Fruit fly (Drosophila melanogaster) whole organism, embryonic: Measurements from ENCODE around the gene CG13024.

Experiments
- Abd-B ChIP-seq: fragments of 200-800 bp; sonication (Bioruptor generic); optimal IDR thresholded peaks from 2 replicates; lab custom pipeline; 2018; ENCODE audit warnings: missing biosample characterization, mild to moderate bottlenecking, missing genetic modification characterization, moderate library complexity
- Aef1 ChIP-seq: fragments of 200-800 bp; sonication (Bioruptor generic); IDR thresholded peaks from 3 replicates; pipeline ENCODE4 v1.3.6; 2022; ENCODE audit warnings: missing biosample characterization, missing genetic modification characterization
- Atf-2 ChIP-seq: fragments of 200-800 bp; sonication (Bioruptor generic); optimal IDR thresholded peaks from 2 replicates; lab custom pipeline; 2016; ENCODE audit warnings: missing biosample characterization, missing genetic modification characterization
- B-H1 ChIP-seq: fragments of 200-800 bp; sonication (Bioruptor generic); IDR thresholded peaks from 3 replicates; pipeline ENCODE4 v1.3.6; 2022; ENCODE audit warnings: missing biosample characterization, missing genetic modification characterization
- CG11504 ChIP-seq: fragments of 200-800 bp; sonication (Bioruptor generic); optimal IDR thresholded peaks from 3 replicates; lab custom pipeline; 2019; ENCODE audit warnings: missing biosample characterization, mild to moderate bottlenecking, missing genetic modification characterization, moderate library complexity
- CG11723 ChIP-seq: fragments of 200-800 bp; sonication (Bioruptor generic); optimal IDR thresholded peaks from 2 replicates; lab custom pipeline; 2017; ENCODE audit warnings: missing biosample characterization, mild to moderate bottlenecking, missing genetic modification characterization
- CG12071 ChIP-seq: fragments of 200-800 bp; sonication (Bioruptor generic); optimal IDR thresholded peaks from 3 replicates; lab custom pipeline; 2018; ENCODE audit warnings: missing biosample characterization, mild to moderate bottlenecking, missing genetic modification characterization
- CG12769 ChIP-seq: fragments of 200-800 bp; sonication (Bioruptor generic); optimal IDR thresholded peaks from 2 replicates; lab custom pipeline; 2019; ENCODE audit warnings: missing biosample characterization, mild to moderate bottlenecking, missing genetic modification characterization, moderate library complexity
- CG14965 ChIP-seq: fragments of 200-800 bp; sonication (Bioruptor generic); optimal IDR thresholded peaks from 2 replicates; lab custom pipeline; 2016; ENCODE audit warnings: missing biosample characterization, missing genetic modification characterization, borderline replicate concordance
- CG1529 ChIP-seq: fragments of 200-800 bp; sonication (Bioruptor generic); optimal IDR thresholded peaks from 3 replicates; lab custom pipeline; 2018; ENCODE audit warnings: missing biosample characterization, missing genetic modification characterization
- CG1602 ChIP-seq: fragments of 200-800 bp; sonication (Bioruptor generic); optimal IDR thresholded peaks from 3 replicates; lab custom pipeline; 2016; ENCODE audit warnings: missing biosample characterization, missing genetic modification characterization
- CG17912 ChIP-seq: fragments of 200-800 bp; sonication (Bioruptor generic); optimal IDR thresholded peaks from 2 replicates; lab custom pipeline; 2018; ENCODE audit warnings: missing biosample characterization, mild to moderate bottlenecking, missing genetic modification characterization
- CG2199 ChIP-seq: fragments of 200-800 bp; sonication (Bioruptor generic); IDR thresholded peaks from 3 replicates; pipeline ENCODE4 v1.3.6; 2022; ENCODE audit warnings: missing biosample characterization, missing genetic modification characterization
- CG30431 ChIP-seq: fragments of 200-800 bp; sonication (Bioruptor generic); optimal IDR thresholded peaks from 2 replicates; lab custom pipeline; 2017; ENCODE audit warnings: missing biosample characterization, missing genetic modification characterization
- CG31388 ChIP-seq: fragments of 200-800 bp; sonication (Bioruptor generic); optimal IDR thresholded peaks from 2 replicates; lab custom pipeline; 2016; ENCODE audit warnings: missing biosample characterization, missing genetic modification characterization
- CG31441 ChIP-seq: fragments of 200-800 bp; sonication (Bioruptor generic); IDR thresholded peaks from 2 replicates; pipeline ENCODE4 v1.3.6; 2022; ENCODE audit warnings: missing biosample characterization, missing genetic modification characterization
- CG32532 ChIP-seq: fragments of 200-800 bp; sonication (Bioruptor generic); IDR thresholded peaks from 2 replicates; pipeline ENCODE4 v1.3.6; 2022; ENCODE audit warnings: missing biosample characterization, missing genetic modification characterization
- CG32772 ChIP-seq: fragments of 200-800 bp; sonication (Bioruptor generic); IDR thresholded peaks from 2 replicates; pipeline ENCODE4 v1.3.6; 2022; ENCODE audit warnings: missing biosample characterization, missing genetic modification characterization
- CG3995 ChIP-seq: fragments of 200-800 bp; sonication (Bioruptor generic); optimal IDR thresholded peaks from 3 replicates; lab custom pipeline; 2016; ENCODE audit warnings: missing biosample characterization, missing genetic modification characterization
- CG4404 ChIP-seq: fragments of 200-800 bp; sonication (Bioruptor generic); IDR thresholded peaks from 2 replicates; pipeline ENCODE4 v1.3.6; 2022; ENCODE audit warnings: missing biosample characterization, missing genetic modification characterization
- CG6272 ChIP-seq: fragments of 200-800 bp; sonication (Bioruptor generic); IDR thresholded peaks from 2 replicates; pipeline ENCODE4 v1.3.6; 2022; ENCODE audit warnings: missing biosample characterization, missing genetic modification characterization
- CG9797 ChIP-seq: fragments of 200-800 bp; sonication (Bioruptor generic); optimal IDR thresholded peaks from 3 replicates; lab custom pipeline; 2018; ENCODE audit warnings: missing biosample characterization, mild to moderate bottlenecking, missing genetic modification characterization
- CG9876 ChIP-seq: fragments of 200-800 bp; sonication (Bioruptor generic); optimal IDR thresholded peaks from 2 replicates; lab custom pipeline; 2016; ENCODE audit warnings: missing biosample characterization, missing genetic modification characterization
- CrebB ChIP-seq: fragments of 200-800 bp; sonication (Bioruptor generic); optimal IDR thresholded peaks from 3 replicates; lab custom pipeline; 2018; ENCODE audit warnings: missing biosample characterization, mild to moderate bottlenecking, missing genetic modification characterization
- Dbx ChIP-seq: fragments of 200-800 bp; sonication (Bioruptor generic); IDR thresholded peaks from 3 replicates; pipeline ENCODE4 v1.3.6; 2022; ENCODE audit warnings: missing biosample characterization, missing genetic modification characterization
- Dll ChIP-seq: fragments of 200-800 bp; sonication (Bioruptor generic); IDR thresholded peaks from 4 replicates; pipeline ENCODE4 v1.3.6; 2022; ENCODE audit warnings: missing biosample characterization, missing genetic modification characterization; ENCODE audit not compliant: partially characterized antibody
- Fer1 ChIP-seq: fragments of 200-800 bp; sonication (Bioruptor generic); optimal IDR thresholded peaks from 2 replicates; lab custom pipeline; 2017; ENCODE audit warnings: missing biosample characterization, mild to moderate bottlenecking, missing genetic modification characterization
- Fer2 ChIP-seq: fragments of 200-800 bp; sonication (Bioruptor generic); optimal IDR thresholded peaks from 2 replicates; lab custom pipeline; 2018; ENCODE audit warnings: missing biosample characterization, mild to moderate bottlenecking, missing genetic modification characterization, moderate library complexity
- H15 ChIP-seq: fragments of 200-800 bp; sonication (Bioruptor generic); IDR thresholded peaks from 3 replicates; pipeline ENCODE4 v1.3.6; 2022; ENCODE audit warnings: missing biosample characterization, missing genetic modification characterization
- HmgZ ChIP-seq: fragments of 200-800 bp; sonication (Bioruptor generic); optimal IDR thresholded peaks from 2 replicates; lab custom pipeline; 2018; ENCODE audit warnings: missing biosample characterization, mild to moderate bottlenecking, missing genetic modification characterization
- Hmr ChIP-seq: fragments of 200-800 bp; sonication (Bioruptor generic); optimal IDR thresholded peaks from 3 replicates; lab custom pipeline; 2017; ENCODE audit warnings: mild to moderate bottlenecking, missing biosample characterization, missing genetic modification reagents, missing genetic modification characterization
- NFAT ChIP-seq: fragments of 200-800 bp; sonication (Bioruptor generic); IDR thresholded peaks from 2 replicates; pipeline ENCODE4 v1.3.6; 2022; ENCODE audit warnings: missing biosample characterization, missing genetic modification characterization
- NfI ChIP-seq: fragments of 200-800 bp; sonication (Bioruptor generic); optimal IDR thresholded peaks from 3 replicates; lab custom pipeline; 2018; ENCODE audit warnings: missing biosample characterization, mild to moderate bottlenecking, missing genetic modification characterization, moderate library complexity
- Oaz ChIP-seq: fragments of 200-800 bp; sonication (Bioruptor generic); IDR thresholded peaks from 2 replicates; pipeline ENCODE4 v1.3.6; 2022; ENCODE audit warnings: missing biosample characterization, missing genetic modification characterization
- caup ChIP-seq: fragments of 200-800 bp; sonication (Bioruptor generic); optimal IDR thresholded peaks from 3 replicates; lab custom pipeline; 2017; ENCODE audit warnings: missing biosample characterization, mild to moderate bottlenecking, missing genetic modification characterization, moderate library complexity; ENCODE audit not compliant: severe bottlenecking
- croc ChIP-seq: fragments of 200-800 bp; sonication (Bioruptor generic); conservative IDR thresholded peaks from 3 replicates; pipeline ENCODE4 v1.3.6; 2022; ENCODE audit warnings: missing biosample characterization, missing genetic modification characterization
- danr ChIP-seq: fragments of 200-800 bp; sonication (Bioruptor generic); IDR thresholded peaks from 2 replicates; pipeline ENCODE4 v1.3.6; 2022; ENCODE audit warnings: missing biosample characterization, missing genetic modification characterization
- emc ChIP-seq: fragments of 200-800 bp; sonication (Bioruptor generic); optimal IDR thresholded peaks from 2 replicates; lab custom pipeline; 2016; ENCODE audit warnings: missing biosample characterization, missing genetic modification characterization
- fd96Cb ChIP-seq: fragments of 200-800 bp; sonication (Bioruptor generic); optimal IDR thresholded peaks from 2 replicates; lab custom pipeline; 2018; ENCODE audit warnings: missing biosample characterization, mild to moderate bottlenecking, missing genetic modification characterization, moderate library complexity
- fu2 ChIP-seq: fragments of 200-800 bp; sonication (Bioruptor generic); optimal IDR thresholded peaks from 2 replicates; lab custom pipeline; 2016; ENCODE audit warnings: missing biosample characterization, missing genetic modification characterization
- gcm ChIP-seq: fragments of 200-800 bp; sonication (Bioruptor generic); optimal IDR thresholded peaks from 2 replicates; lab custom pipeline; 2019; ENCODE audit warnings: missing biosample characterization, mild to moderate bottlenecking, missing genetic modification characterization, moderate library complexity
- kah ChIP-seq: fragments of 200-800 bp; sonication (Bioruptor generic); optimal IDR thresholded peaks from 2 replicates; lab custom pipeline; 2018; ENCODE audit warnings: missing biosample characterization, mild to moderate bottlenecking, missing genetic modification characterization
- lilli ChIP-seq: fragments of 200-800 bp; sonication (Bioruptor generic); optimal IDR thresholded peaks from 3 replicates; lab custom pipeline; 2016; ENCODE audit warnings: missing biosample characterization, missing genetic modification characterization
- org-1 ChIP-seq: fragments of 200-800 bp; sonication (Bioruptor generic); optimal IDR thresholded peaks from 2 replicates; lab custom pipeline; 2017; ENCODE audit warnings: missing biosample characterization, missing genetic modification characterization
- otp ChIP-seq: fragments of 200-800 bp; sonication (Bioruptor generic); IDR thresholded peaks from 3 replicates; pipeline ENCODE4, ENCODE4 v1.3.6; 2022; ENCODE audit warnings: missing biosample characterization, missing genetic modification characterization
- p53 ChIP-seq: fragments of 200-800 bp; sonication (Bioruptor generic); optimal IDR thresholded peaks from 2 replicates; lab custom pipeline; 2016; ENCODE audit warnings: missing biosample characterization, missing genetic modification characterization
- rib ChIP-seq: fragments of 200-800 bp; sonication (Bioruptor generic); IDR thresholded peaks from 2 replicates; pipeline ENCODE4 v1.3.6; 2022; ENCODE audit warnings: missing biosample characterization, missing genetic modification characterization
- ro ChIP-seq: fragments of 200-800 bp; sonication (Bioruptor generic); IDR thresholded peaks from 2 replicates; pipeline ENCODE4 v1.3.6; 2022; ENCODE audit warnings: missing biosample characterization, missing genetic modification characterization
- tup ChIP-seq: fragments of 200-800 bp; sonication (Bioruptor generic); optimal IDR thresholded peaks from 2 replicates; lab custom pipeline; 2016; ENCODE audit warnings: missing biosample characterization, mild to moderate bottlenecking, missing genetic modification characterization, moderate library complexity
- unc-4 ChIP-seq: fragments of 200-800 bp; sonication (Bioruptor generic); IDR thresholded peaks from 2 replicates; pipeline ENCODE4 v1.3.6; 2022; ENCODE audit warnings: missing biosample characterization, missing genetic modification characterization; ENCODE audit not compliant: partially characterized antibody
- vnd ChIP-seq: fragments of 200-800 bp; sonication (Bioruptor generic); IDR thresholded peaks from 3 replicates; pipeline ENCODE4 v1.3.6; 2022; ENCODE audit warnings: missing biosample characterization, missing genetic modification characterization; ENCODE audit not compliant: partially characterized antibody
- zen ChIP-seq: fragments of 200-800 bp; sonication (Bioruptor generic); optimal IDR thresholded peaks from 3 replicates; lab custom pipeline; 2018; ENCODE audit warnings: missing biosample characterization, mild to moderate bottlenecking, missing genetic modification characterization, moderate library complexity

The CG13024 gene

dm6 chr3L:16808139-16808538 lies 20.7 kb downstream of the CG13024 start (continued):
- TF ChIP-seq kah (GFP tag; lab: Kevin White, UChicago) (no peak), otp (GFP tag; lab: Robert Waterston, UW) (no peak), Atf-2 (peak; percentile 18), croc (GFP tag; lab: Robert Waterston, UW) (no peak), CG30431 (GFP tag; lab: Kevin White, UChicago) (no peak), p53 (GFP tag; lab: Kevin White, UChicago) (no peak), CG2199 (GFP tag; lab: Robert Waterston, UW) (peak; percentile 87), Oaz (GFP tag; lab: Robert Waterston, UW) (no peak), CG32532 (no peak), ro (GFP tag; lab: Robert Waterston, UW) (no peak), CG9797 (GFP tag; lab: Kevin White, UChicago) (peak; percentile 89), Hmr (GFP tag; lab: Kevin White, UChicago) (peak; percentile 59), lilli (peak; percentile 6), Dll (GFP tag; lab: Robert Waterston, UW) (no peak), Fer2 (tag; lab: Kevin White, UChicago) (no peak), HmgZ (peak; percentile 84), rib (GFP tag; lab: Robert Waterston, UW) (no peak), CG12769 (tag; lab: Kevin White, UChicago) (peak; percentile 38), CG11723 (GFP tag; lab: Kevin White, UChicago) (no peak), caup (no peak), unc-4 (GFP tag; lab: Robert Waterston, UW) (no peak), B-H1 (GFP tag; lab: Robert Waterston, UW) (no peak), NfI (GFP tag; lab: Kevin White, UChicago) (no peak), danr (GFP tag; lab: Robert Waterston, UW) (no peak), tup (GFP tag; lab: Kevin White, UChicago) (no peak), CrebB (tag; lab: Kevin White, UChicago) (no peak), CG14965 (GFP tag; lab: Kevin White, UChicago) (no peak), fu2 (GFP tag; lab: Kevin White, UChicago) (no peak), CG1529 (GFP tag; lab: Kevin White, UChicago) (no peak), H15 (0 out of 3 replicates have a peak, but pooled peaks have one; percentile 12), fd96Cb (tag; lab: Kevin White, UChicago) (no peak), CG4404 (no peak), vnd (GFP tag; lab: Robert Waterston, UW) (no peak), CG6272 (no peak), CG17912 (GFP tag; lab: Kevin White, UChicago) (no peak), emc (GFP tag; lab: Kevin White, UChicago) (no peak), CG32772 (no peak), CG9876 (GFP tag; lab: Kevin White, UChicago) (no peak), CG31441 (GFP tag; lab: Robert Waterston, UW) (0 out of 2 replicates have a peak, but pooled peaks have one; percentile 27), Dbx (no peak; the same call in 2 of the 3 replicates), CG3995 (GFP tag; lab: Kevin White, UChicago) (peak; percentile 33), NFAT (peak; percentile 29; the same call in 1 of the 2 replicates), CG11504 (peak; percentile 48), Abd-B (GFP tag; lab: Kevin White, UChicago) (peak; percentile 79), zen (peak; percentile 32), gcm (GFP tag; lab: Kevin White, UChicago) (no peak), CG12071 (GFP tag; lab: Kevin White, UChicago) (no peak), CG1602 (no peak), Aef1 (GFP tag; lab: Robert Waterston, UW) (peak; percentile 19; the same call in 1 of the 3 replicates), CG31388 (GFP tag; lab: Kevin White, UChicago) (no peak), org-1 (GFP tag; lab: Kevin White, UChicago) (no peak), Fer1 (GFP tag; lab: Kevin White, UChicago) (no peak)
